Fruit fly (Drosophila melanogaster) whole organism, embryonic: Measurements from ENCODE around the gene CG14020.
A peak's percentile ranks its signal among the peaks of the same experiment; 100 is the strongest.

Experiments used
- Awh ChIP-seq: fragments of 200-800 bp; sonication (Bioruptor generic); IDR thresholded peaks from 2 replicates; pipeline ENCODE4, ENCODE4 v1.3.6; 2022; ENCODE audit warnings: missing biosample characterization, missing genetic modification characterization
- Bgb ChIP-seq: fragments of 200-800 bp; sonication (Bioruptor generic); IDR thresholded peaks from 2 replicates; pipeline ENCODE4 v1.3.6; 2022; ENCODE audit warnings: missing biosample characterization, missing genetic modification characterization; ENCODE audit not compliant: partially characterized antibody
- CG11247 ChIP-seq: fragments of 200-800 bp; sonication (Bioruptor generic); IDR thresholded peaks from 2 replicates; pipeline ENCODE4 v1.3.6; 2022; ENCODE audit warnings: missing biosample characterization, missing genetic modification characterization
- CG11560 ChIP-seq: fragments of 200-800 bp; sonication (Bioruptor generic); IDR thresholded peaks from 3 replicates; pipeline ENCODE4 v1.3.6; 2022; ENCODE audit warnings: missing biosample characterization, missing genetic modification characterization
- CG12104 ChIP-seq: fragments of 200-800 bp; sonication (Bioruptor generic); optimal IDR thresholded peaks from 3 replicates; lab custom pipeline; 2016; ENCODE audit warnings: missing biosample characterization, missing genetic modification characterization
- CG12299 ChIP-seq: fragments of 200-800 bp; sonication (Bioruptor generic); optimal IDR thresholded peaks from 2 replicates; lab custom pipeline; 2018; ENCODE audit warnings: missing biosample characterization, mild to moderate bottlenecking, missing genetic modification characterization
- CG12659 ChIP-seq: fragments of 200-800 bp; sonication (Bioruptor generic); optimal IDR thresholded peaks from 3 replicates; lab custom pipeline; 2017; ENCODE audit warnings: mild to moderate bottlenecking, missing biosample characterization, missing genetic modification reagents, missing genetic modification characterization
- CG1602 ChIP-seq: fragments of 200-800 bp; sonication (Bioruptor generic); optimal IDR thresholded peaks from 3 replicates; lab custom pipeline; 2016; ENCODE audit warnings: missing biosample characterization, missing genetic modification characterization
- CG16813 ChIP-seq: fragments of 200-800 bp; sonication (Bioruptor generic); IDR thresholded peaks from 3 replicates; pipeline ENCODE4 v1.3.6; 2022; ENCODE audit warnings: missing biosample characterization, missing genetic modification characterization; ENCODE audit not compliant: partially characterized antibody
- CG17568 ChIP-seq: fragments of 200-800 bp; sonication (Bioruptor generic); optimal IDR thresholded peaks from 2 replicates; lab custom pipeline; 2018; ENCODE audit warnings: missing biosample characterization, mild to moderate bottlenecking, missing genetic modification characterization, moderate library complexity
- CG17912 ChIP-seq: fragments of 200-800 bp; sonication (Bioruptor generic); optimal IDR thresholded peaks from 2 replicates; lab custom pipeline; 2018; ENCODE audit warnings: missing biosample characterization, mild to moderate bottlenecking, missing genetic modification characterization
- CG2116 ChIP-seq: fragments of 200-800 bp; sonication (Bioruptor generic); optimal IDR thresholded peaks from 3 replicates; lab custom pipeline; 2018; ENCODE audit warnings: missing biosample characterization, mild to moderate bottlenecking, missing genetic modification characterization
- CG30020 ChIP-seq: fragments of 200-800 bp; optimal IDR thresholded peaks from 2 replicates; lab custom pipeline; 2019; ENCODE audit warnings: missing biosample characterization, mild to moderate bottlenecking, missing genetic modification characterization, moderate library complexity
- CG31388 ChIP-seq: fragments of 200-800 bp; sonication (Bioruptor generic); optimal IDR thresholded peaks from 2 replicates; lab custom pipeline; 2016; ENCODE audit warnings: missing biosample characterization, missing genetic modification characterization
- CG32772 ChIP-seq: fragments of 200-800 bp; sonication (Bioruptor generic); IDR thresholded peaks from 2 replicates; pipeline ENCODE4 v1.3.6; 2022; ENCODE audit warnings: missing biosample characterization, missing genetic modification characterization
- CG34224 ChIP-seq: fragments of 200-800 bp; sonication (Bioruptor generic); IDR thresholded peaks from 3 replicates; pipeline ENCODE4 v1.3.6; 2022; ENCODE audit warnings: missing biosample characterization, missing genetic modification characterization; ENCODE audit not compliant: partially characterized antibody
- CG6254 ChIP-seq: fragments of 200-800 bp; sonication (Bioruptor generic); optimal IDR thresholded peaks from 3 replicates; lab custom pipeline; 2017; ENCODE audit warnings: mild to moderate bottlenecking, missing biosample characterization, missing genetic modification reagents, missing genetic modification characterization
- CG8281 ChIP-seq: fragments of 200-800 bp; sonication (Bioruptor generic); optimal IDR thresholded peaks from 2 replicates; lab custom pipeline; 2018; ENCODE audit warnings: missing biosample characterization, mild to moderate bottlenecking, missing genetic modification characterization, moderate library complexity
- CG9609 ChIP-seq: fragments of 200-800 bp; sonication (Bioruptor generic); optimal IDR thresholded peaks from 3 replicates; lab custom pipeline; 2016; ENCODE audit warnings: missing biosample characterization, missing genetic modification characterization
- CG9932 ChIP-seq: fragments of 200-800 bp; sonication (Bioruptor generic); IDR thresholded peaks from 2 replicates; pipeline ENCODE4 v1.3.6; 2022; ENCODE audit warnings: missing biosample characterization, missing genetic modification characterization
- Dp ChIP-seq: fragments of 200-800 bp; sonication (Bioruptor generic); optimal IDR thresholded peaks from 2 replicates; lab custom pipeline; 2018; ENCODE audit warnings: missing biosample characterization, mild to moderate bottlenecking, missing genetic modification characterization, moderate library complexity
- Dref ChIP-seq: fragments of 200-800 bp; sonication (Bioruptor generic); IDR thresholded peaks from 2 replicates; pipeline ENCODE4 v1.3.6; 2022; ENCODE audit warnings: missing biosample characterization, missing genetic modification characterization
- E2f1 ChIP-seq: fragments of 200-800 bp; sonication (Bioruptor generic); IDR thresholded peaks from 2 replicates; pipeline ENCODE4 v1.3.6; 2022; ENCODE audit warnings: missing biosample characterization, missing genetic modification characterization
- Ets65A ChIP-seq: fragments of 200-800 bp; sonication (Bioruptor generic); peaks from one replicate; lab custom pipeline; 2016; ENCODE audit warnings: missing biosample characterization, missing genetic modification characterization
- Fer1 ChIP-seq: fragments of 200-800 bp; sonication (Bioruptor generic); optimal IDR thresholded peaks from 2 replicates; lab custom pipeline; 2017; ENCODE audit warnings: missing biosample characterization, mild to moderate bottlenecking, missing genetic modification characterization
- HLH4C ChIP-seq: fragments of 200-800 bp; sonication (Bioruptor generic); IDR thresholded peaks from 3 replicates; pipeline ENCODE4 v1.3.6; 2022; ENCODE audit warnings: missing biosample characterization, missing genetic modification characterization; ENCODE audit not compliant: partially characterized antibody
- Hsf ChIP-seq: fragments of 200-800 bp; sonication (Bioruptor generic); optimal IDR thresholded peaks from 3 replicates; lab custom pipeline; 2016; ENCODE audit warnings: missing biosample characterization, missing genetic modification characterization
- Med ChIP-seq: fragments of 200-800 bp; sonication (Bioruptor generic); peaks from one replicate; lab custom pipeline; 2016; ENCODE audit warnings: missing biosample characterization, missing genetic modification characterization, mild to moderate bottlenecking, inconsistent platforms, moderate library complexity
- Myb ChIP-seq: fragments of 200-800 bp; sonication (Bioruptor generic); optimal IDR thresholded peaks from 2 replicates; lab custom pipeline; 2016; ENCODE audit warnings: missing biosample characterization, missing genetic modification characterization
- NC2β ChIP-seq: fragments of 200-800 bp; sonication (Bioruptor generic); optimal IDR thresholded peaks from 2 replicates; lab custom pipeline; 2016; ENCODE audit warnings: missing biosample characterization, missing genetic modification characterization
- Pdp1 ChIP-seq, 2 experiments: fragments of 200-800 bp; sonication (Bioruptor generic); optimal IDR thresholded peaks; 3 replicates each; lab custom pipeline; 2016; ENCODE audit warnings: missing biosample characterization in 2 of 2, missing genetic modification characterization in 2 of 2, mild to moderate bottlenecking in 1 of 2, moderate library complexity in 1 of 2
- amos ChIP-seq: fragments of 200-800 bp; sonication (Bioruptor generic); IDR thresholded peaks from 2 replicates; pipeline ENCODE4 v1.3.6; 2022; ENCODE audit warnings: missing biosample characterization, missing genetic modification characterization; ENCODE audit not compliant: partially characterized antibody
- aop ChIP-seq: fragments of 200-800 bp; sonication (Bioruptor generic); IDR thresholded peaks from 2 replicates; pipeline ENCODE4 v1.3.6; 2022; ENCODE audit warnings: missing biosample characterization, missing genetic modification characterization
- ase ChIP-seq: fragments of 200-800 bp; sonication (Bioruptor generic); IDR thresholded peaks from 3 replicates; pipeline ENCODE4 v1.3.6; 2022; ENCODE audit warnings: missing biosample characterization, missing genetic modification characterization
- ato ChIP-seq: fragments of 200-800 bp; sonication (Bioruptor generic); IDR thresholded peaks from 2 replicates; pipeline ENCODE4 v1.3.6; 2022; ENCODE audit warnings: missing biosample characterization, missing genetic modification characterization; ENCODE audit not compliant: partially characterized antibody
- chn ChIP-seq: fragments of 200-800 bp; sonication (Bioruptor generic); optimal IDR thresholded peaks from 2 replicates; lab custom pipeline; 2016; ENCODE audit warnings: missing biosample characterization, missing genetic modification characterization
- dpn ChIP-seq, 2 experiments: fragments of 200-800 bp; sonication (Bioruptor generic); optimal IDR thresholded peaks; 3 replicates each; lab custom pipeline; 2016; ENCODE audit warnings: missing biosample characterization in 2 of 2, missing genetic modification characterization in 2 of 2
- ewg ChIP-seq: fragments of 200-800 bp; sonication (Bioruptor generic); optimal IDR thresholded peaks from 3 replicates; lab custom pipeline; 2017; ENCODE audit warnings: mild to moderate bottlenecking, missing biosample characterization, missing genetic modification reagents, missing genetic modification characterization
- hb ChIP-seq: fragments of 200-800 bp; sonication (Bioruptor generic); IDR thresholded peaks from 3 replicates; pipeline ENCODE4 v1.3.6; 2022; ENCODE audit warnings: missing biosample characterization, missing genetic modification characterization; ENCODE audit not compliant: partially characterized antibody
- jumu ChIP-seq: fragments of 200-800 bp; sonication (Bioruptor generic); optimal IDR thresholded peaks from 3 replicates; lab custom pipeline; 2016; ENCODE audit warnings: missing biosample characterization, missing genetic modification characterization
- lola ChIP-seq, 3 experiments: fragments of >200 bp in 2 of 3; fragments of 200-800 bp in 1 of 3; sonication (Bioruptor generic) in 1 of 3; optimal IDR thresholded peaks; 2 replicates each; lab custom pipeline; 2017 to 2019; ENCODE audit warnings: missing biosample characterization in 3 of 3, missing genetic modification characterization in 3 of 3, mild to moderate bottlenecking in 1 of 3, moderate library complexity in 1 of 3
- nerfin-2 ChIP-seq: fragments of 200-800 bp; sonication (Bioruptor generic); IDR thresholded peaks from 2 replicates; pipeline ENCODE4 v1.3.6; 2022; ENCODE audit warnings: missing biosample characterization, missing genetic modification characterization; ENCODE audit not compliant: partially characterized antibody
- nmo ChIP-seq: fragments of 200-800 bp; sonication (Bioruptor generic); optimal IDR thresholded peaks from 2 replicates; lab custom pipeline; 2018; ENCODE audit warnings: missing biosample characterization, mild to moderate bottlenecking, missing genetic modification characterization, moderate library complexity
- stwl ChIP-seq: fragments of 200-800 bp; sonication (Bioruptor generic); optimal IDR thresholded peaks from 3 replicates; lab custom pipeline; 2018; ENCODE audit warnings: missing biosample characterization, mild to moderate bottlenecking, missing genetic modification characterization, moderate library complexity
- toy ChIP-seq: fragments of 200-800 bp; sonication (Bioruptor generic); IDR thresholded peaks from 2 replicates; pipeline ENCODE4 v1.3.6; 2022; ENCODE audit warnings: missing biosample characterization, missing genetic modification characterization
- trem ChIP-seq: fragments of 200-800 bp; optimal IDR thresholded peaks from 3 replicates; lab custom pipeline; 2019; ENCODE audit warnings: missing biosample characterization, mild to moderate bottlenecking, missing genetic modification characterization, moderate library complexity
- vnd ChIP-seq: fragments of 200-800 bp; sonication (Bioruptor generic); IDR thresholded peaks from 3 replicates; pipeline ENCODE4 v1.3.6; 2022; ENCODE audit warnings: missing biosample characterization, missing genetic modification characterization; ENCODE audit not compliant: partially characterized antibody
- zen2 ChIP-seq: fragments of 200-800 bp; sonication (Bioruptor generic); IDR thresholded peaks from 3 replicates; pipeline ENCODE4 v1.3.6; 2022; ENCODE audit warnings: missing biosample characterization, missing genetic modification characterization; ENCODE audit not compliant: partially characterized antibody

The CG14020 gene

DNA sequence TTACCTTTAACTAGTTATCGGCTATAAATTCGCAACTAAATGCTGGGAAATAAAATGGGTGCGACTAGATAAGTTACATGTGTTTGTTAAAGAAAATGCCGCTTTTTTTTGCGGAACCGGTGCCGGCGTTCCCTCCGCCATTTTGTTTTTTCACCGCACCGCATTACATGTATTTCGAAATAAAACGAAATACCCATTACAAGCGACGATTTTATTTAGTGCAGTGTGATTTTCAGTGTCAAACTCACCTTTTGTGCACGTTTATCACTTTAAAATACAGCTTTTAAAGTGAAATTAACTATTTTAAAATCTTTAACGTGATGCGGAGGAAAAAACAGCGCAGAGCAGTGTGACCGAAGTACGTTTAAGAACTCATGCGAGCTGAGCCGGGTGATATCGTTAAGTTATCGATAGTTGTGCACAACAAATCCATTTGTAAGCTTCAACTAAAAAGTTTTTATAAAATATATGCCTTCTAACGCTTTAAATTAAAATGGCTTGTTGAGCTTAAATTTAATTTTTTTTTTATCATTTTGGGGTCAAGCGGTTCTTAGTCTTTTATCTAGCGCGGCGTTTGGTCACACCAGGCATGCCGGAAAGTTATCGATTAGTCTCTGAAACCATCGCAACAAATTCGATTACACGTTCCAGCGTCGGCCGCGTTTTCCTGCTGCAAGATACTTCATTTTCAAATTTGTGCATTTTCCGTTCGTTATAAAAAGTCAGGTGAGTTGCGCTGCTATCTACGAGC, 24.6 kb downstream of the CG14020 start, which contains the start of the genes Hel25E and Lam (continued):
- TF ChIP-seq Myb (peak; percentile 43), CG9932 (GFP tag; lab: Robert Waterston, UW) (peak; percentile 35; the same call in 1 of the 2 replicates), CG34224 (peak; percentile 86), CG17912 (GFP tag; lab: Kevin White, UChicago) (no peak), CG11247 (no peak), E2f1 (peak; percentile 14; the same call in 1 of the 2 replicates), HLH4C (GFP tag; lab: Robert Waterston, UW) (peak; percentile 81), ato (GFP tag; lab: Robert Waterston, UW) (peak; percentile 83), hb (GFP tag; lab: Robert Waterston, UW) (peak; percentile 79; the same call in 2 of the 3 replicates), CG8281 (tag; lab: Kevin White, UChicago) (no peak), vnd (GFP tag; lab: Robert Waterston, UW) (peak; percentile 85), jumu (GFP tag; lab: Kevin White, UChicago) (peak; percentile 26), nerfin-2 (GFP tag; lab: Robert Waterston, UW) (peak; percentile 78), Dp (GFP tag; lab: Kevin White, UChicago) (peak; percentile 50), Fer1 (GFP tag; lab: Kevin White, UChicago) (no peak), Awh (GFP tag; lab: Robert Waterston, UW) (no peak), CG6254 (GFP tag; lab: Kevin White, UChicago) (no peak), CG31388 (GFP tag; lab: Kevin White, UChicago) (no peak), Bgb (GFP tag; lab: Robert Waterston, UW) (peak; percentile 83), CG12299 (tag; lab: Kevin White, UChicago) (no peak), dpn (GFP tag; optimal IDR thresholded peaks at IDR 0.05; lab: Kevin White, UChicago) (peak in 1 of 2 experiments; percentile 11), Dref (peak; percentile 81), CG9609 (GFP tag; lab: Kevin White, UChicago) (peak; percentile 22), CG11560 (tag; lab: Robert Waterston, UW) (peak; percentile 39; the same call in 1 of the 3 replicates), zen2 (peak; percentile 85), Pdp1 (GFP tag; optimal IDR thresholded peaks at IDR 0.05; lab: Kevin White, UChicago) (peak; percentile 5 to 7), NC2β (peak; percentile 60), CG30020 (tag; lab: Kevin White, UChicago) (peak; percentile 31), ase (no peak), ewg (GFP tag; lab: Kevin White, UChicago) (peak; percentile 32), lola (GFP tag; optimal IDR thresholded peaks at IDR 0.05; lab: Kevin White, UChicago) (peak in 1 of 3 experiments; percentile 24), Med (GFP tag; lab: Kevin White, UChicago) (peak; percentile 81), CG12104 (peak; percentile 9), Ets65A (GFP tag; lab: Kevin White, UChicago) (peak; percentile 80), CG17568 (no peak), CG2116 (peak; percentile 89), aop (GFP tag; lab: Robert Waterston, UW) (no peak), CG16813 (GFP tag; lab: Robert Waterston, UW) (peak; percentile 88), trem (tag; lab: Kevin White, UChicago) (peak; percentile 81), nmo (GFP tag; lab: Kevin White, UChicago) (peak; percentile 75), stwl (peak; percentile 71), chn (GFP tag; lab: Kevin White, UChicago) (peak; percentile 24), CG32772 (GFP tag; lab: Robert Waterston, UW) (no peak), amos (peak; percentile 83), CG12659 (GFP tag; lab: Kevin White, UChicago) (peak; percentile 61), Hsf (GFP tag; lab: Kevin White, UChicago) (no peak), CG1602 (no peak), toy (GFP tag; lab: Robert Waterston, UW) (no peak)
